Worm (Caenorhabditis elegans): Measurements from ENCODE around the gene sas-5.

ce11 chrV:11574563-11574962, 36.0 kb upstream of the sas-5 start:
- TF ChIP-seq nfya-1 (tag; optimal IDR thresholded peaks at IDR 0.05) (no peak), ama-1 (optimal IDR thresholded peaks at IDR 0.05) (no peak), che-1 (tag; optimal IDR thresholded peaks at IDR 0.05) (no peak), rnt-1 (tag; optimal IDR thresholded peaks at IDR 0.05) (no peak), zip-5 (tag; optimal IDR thresholded peaks at IDR 0.05) (no peak), pag-3 (tag; optimal IDR thresholded peaks at IDR 0.05; ENCODE audit: borderline replicate concordance) (no peak), ceh-9 (tag; optimal IDR thresholded peaks at IDR 0.05) (no peak), pqm-1 (tag; optimal IDR thresholded peaks at IDR 0.05) (no peak), hlh-6 (tag; optimal IDR thresholded peaks at IDR 0.05) (no peak)

Data from whole organism, late embryonic.